Worm (Caenorhabditis elegans) whole organism, midembryonic: Measurements from ENCODE around the gene nspc-17.

ENCODE experiments used
- T22C8.4 ChIP-seq: fragments of 200-800 bp; sonication (Bioruptor generic); IDR thresholded peaks from 2 replicates; pipeline ENCODE4 v1.3.6; 2022; ENCODE audit warnings: missing genetic modification characterization, missing compliant biosample characterization
- cog-1 ChIP-seq: sonication (generic microtip); optimal IDR thresholded peaks from 2 replicates; lab custom pipeline; 2016; ENCODE audit warnings: missing genetic modification characterization, missing compliant biosample characterization
- tab-1 ChIP-seq: fragments of 200-800 bp; sonication (Bioruptor generic); IDR thresholded peaks from 2 replicates; pipeline ENCODE4 v1.3.6; 2022; ENCODE audit warnings: missing genetic modification characterization, missing compliant biosample characterization
- ztf-29 ChIP-seq: fragments of 200-800 bp; sonication (Bioruptor generic); IDR thresholded peaks from 2 replicates; pipeline ENCODE4 v1.3.6; 2022; ENCODE audit warnings: missing genetic modification reagents, missing genetic modification characterization, missing compliant biosample characterization

- TF ChIP-seq ztf-29 (no peak), T22C8.4 (GFP tag; lab: Robert Waterston, UW) (no peak), tab-1 (GFP tag; lab: Robert Waterston, UW) (no peak), cog-1 (no peak)
Measured at ce11 chrX:14559519-14560296, 34.7 kb upstream of the nspc-17 start.
